Fruit fly (Drosophila melanogaster): ENCODE data around the gene CG6125.

dm6 chr3R:15447791-15448190 lies 40.9 kb upstream of the CG6125 start:
- TF ChIP-seq psq (GFP tag; optimal IDR thresholded peaks at IDR 0.05) (no peak), CrebA (GFP tag; optimal IDR thresholded peaks at IDR 0.05; ENCODE audit: borderline replicate concordance) (no peak), CG32264 (GFP tag; optimal IDR thresholded peaks at IDR 0.05) (no peak), dl (GFP tag; optimal IDR thresholded peaks at IDR 0.05; ENCODE audit: insufficient read depth in 1 of 2, partially characterized antibody in 2 of 2) (no peak), Myc (optimal IDR thresholded peaks at IDR 0.05) (no peak), Dif (GFP tag; optimal IDR thresholded peaks at IDR 0.05; ENCODE audit: partially characterized antibody) (no peak), Abd-B (GFP tag; optimal IDR thresholded peaks at IDR 0.05) (no peak)

Data from whole organism, wandering third instar larva.